Worm (Caenorhabditis elegans) whole organism, L2 larva: ENCODE data around the gene bath-15.

Experiments
- aly-2 ChIP-seq: fragments of 150-350 bp; optimal IDR thresholded peaks from 2 replicates; lab custom pipeline; 2014; ENCODE audit warnings: missing biosample characterization, missing genetic modification characterization
- lsy-2 ChIP-seq, 2 experiments: fragments of 150-350 bp in 1 of 2; sonication (generic microtip) in 1 of 2; optimal IDR thresholded peaks; 2 replicates each; lab custom pipeline; 2014 to 2017; ENCODE audit warnings: missing biosample characterization in 2 of 2, missing genetic modification characterization in 2 of 2
- sma-9 ChIP-seq, 2 experiments: fragments of 150-350 bp in 1 of 2; sonication (generic microtip) in 1 of 2; optimal IDR thresholded peaks; 2 replicates each; lab custom pipeline; 2014 to 2016; ENCODE audit warnings: missing genetic modification characterization in 2 of 2, mild to moderate bottlenecking in 1 of 2, missing biosample characterization in 1 of 2, missing compliant biosample characterization in 1 of 2, missing genetic modification reagents in 1 of 2, moderate library complexity in 1 of 2
- unc-39 ChIP-seq: fragments of 150-350 bp; optimal IDR thresholded peaks from 2 replicates; lab custom pipeline; 2014; ENCODE audit warnings: missing biosample characterization, missing genetic modification characterization
- unc-62 ChIP-seq: fragments of 150-350 bp; optimal IDR thresholded peaks from 2 replicates; lab custom pipeline; 2014; ENCODE audit warnings: missing biosample characterization, missing genetic modification reagents, missing genetic modification characterization
- ztf-4 ChIP-seq: fragments of 150-350 bp; optimal IDR thresholded peaks from 2 replicates; lab custom pipeline; 2014; ENCODE audit warnings: missing biosample characterization, missing genetic modification characterization

DNA sequence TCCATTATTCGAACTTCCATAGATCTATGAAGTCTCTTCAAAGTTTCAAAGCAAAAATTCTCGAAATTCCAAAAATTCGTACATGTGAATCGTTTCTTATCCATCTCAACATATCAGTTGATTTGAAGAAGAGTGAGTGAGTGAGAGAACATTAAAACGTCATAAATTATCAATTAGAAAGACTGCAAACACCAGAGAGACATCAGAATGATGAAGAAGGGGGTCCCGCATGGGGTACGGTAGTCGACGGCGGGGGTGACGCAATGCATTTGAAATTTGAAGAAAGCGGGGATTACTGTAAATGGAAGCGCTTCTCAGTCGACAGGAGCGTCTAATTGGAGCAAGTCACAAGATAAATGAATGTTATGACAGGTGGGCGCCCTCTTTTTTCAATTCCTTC lies 14.7 kb upstream of the bath-15 start:
- no peak for TF ChIP-seq unc-62 (GFP tag; lab: Kevin White, UChicago)
- TF ChIP-seq ztf-4 (tag; lab: Kevin White, UChicago) = no peak
- TF ChIP-seq sma-9 (GFP tag; optimal IDR thresholded peaks at IDR 0.05; lab: Kevin White, UChicago) = no peak
- TF ChIP-seq sma-9 (tag; optimal IDR thresholded peaks at IDR 0.05; lab: Kevin White, UChicago) = no peak
- peak in 1 of 2 experiments; percentile 82 for TF ChIP-seq lsy-2 (tag; optimal IDR thresholded peaks at IDR 0.05; lab: Kevin White, UChicago)
- TF ChIP-seq unc-39 (tag; lab: Kevin White, UChicago) = no peak
- no peak for TF ChIP-seq aly-2
